Worm (Caenorhabditis elegans): ENCODE results near the gene pitr-3.

Gene pitr-3

ce11 chrV:9173789-9174188 lies 32.6 kb upstream of the pitr-3 start, which contains the start of gene pqn-16:
pqn-16 (plus strand) TSS chrV:9174089.
- no peak for TF ChIP-seq ztf-11 (tag; optimal IDR thresholded peaks at IDR 0.05)
- no peak for TF ChIP-seq nhr-77 (tag; optimal IDR thresholded peaks at IDR 0.05)
- no peak for TF ChIP-seq hmg-11 (tag; optimal IDR thresholded peaks at IDR 0.05)
- TF ChIP-seq pqm-1 (tag; optimal IDR thresholded peaks at IDR 0.05), result no peak
- TF ChIP-seq lin-15B (tag; optimal IDR thresholded peaks at IDR 0.05), result no peak
- no peak for TF ChIP-seq egl-27 (tag; optimal IDR thresholded peaks at IDR 0.05)
- TF ChIP-seq lin-39 (tag; optimal IDR thresholded peaks at IDR 0.05), result no peak
- no peak for TF ChIP-seq fkh-10 (GFP tag; optimal IDR thresholded peaks at IDR 0.05)

DNA sequence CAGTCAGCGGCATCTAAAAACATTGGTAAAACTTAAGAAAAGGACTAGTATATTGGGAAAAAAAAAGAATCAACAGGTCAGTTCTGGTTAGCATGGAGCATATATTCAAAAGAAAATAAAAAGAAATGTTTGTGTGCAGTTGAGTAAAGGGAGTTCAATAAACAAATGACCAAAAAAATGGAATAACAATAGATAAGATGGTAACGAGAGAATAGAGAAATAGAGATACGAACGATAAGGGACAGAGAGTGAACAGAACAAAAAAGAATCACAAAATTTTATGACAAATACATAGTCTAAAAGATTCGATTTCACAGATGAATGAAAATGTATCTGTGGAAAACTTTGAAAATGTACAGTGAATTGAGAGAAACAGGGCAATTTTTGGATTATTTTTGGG lies 31.8 kb upstream of the pitr-3 start, which contains the start of gene gad-3:
Gene gad-3 (minus strand): TSS at position 17 of the 400 bp plus-strand sequence.
- TF ChIP-seq pqm-1 (tag; optimal IDR thresholded peaks at IDR 0.05) (peak; percentile 52), ceh-16 (tag; optimal IDR thresholded peaks at IDR 0.05) (no peak), pha-4 (tag; optimal IDR thresholded peaks at IDR 0.05) (peak; percentile 52), elt-2 (tag; optimal IDR thresholded peaks at IDR 0.05) (peak; percentile 63)

DNA sequence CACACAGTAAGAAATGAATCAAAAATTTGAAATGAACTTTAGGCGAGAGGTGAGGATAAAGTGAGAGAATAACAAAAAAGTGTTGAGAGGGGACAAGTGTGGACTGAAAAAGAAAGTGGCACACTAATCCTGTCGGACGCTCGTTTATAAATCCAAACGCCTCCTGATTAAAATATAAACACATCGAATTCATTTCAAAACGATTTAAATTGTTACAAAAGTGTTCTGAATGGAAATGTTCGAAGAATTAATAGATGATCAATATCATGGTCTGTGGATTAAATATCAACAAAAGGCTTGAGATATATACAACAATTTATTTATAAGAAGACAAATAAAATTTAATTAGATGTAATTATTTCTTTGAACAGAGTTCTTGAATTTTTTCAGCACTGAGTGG lies 26.9 kb upstream of the pitr-3 start, which contains the start of gene B0222.11:
Gene B0222.11 (minus strand): TSS at position 101 of the 400 bp plus-strand sequence.
- TF ChIP-seq daf-12 (tag; optimal IDR thresholded peaks at IDR 0.05), result no peak
- no peak for TF ChIP-seq nhr-23 (tag; optimal IDR thresholded peaks at IDR 0.05)
- no peak for TF ChIP-seq eor-1 (tag; optimal IDR thresholded peaks at IDR 0.05)
- no peak for TF ChIP-seq unc-62 (GFP tag; optimal IDR thresholded peaks at IDR 0.05)
- no peak for TF ChIP-seq egl-5 (tag; optimal IDR thresholded peaks at IDR 0.05)
- no peak for TF ChIP-seq zag-1 (tag; optimal IDR thresholded peaks at IDR 0.05)
- no peak for TF ChIP-seq egl-27 (tag; optimal IDR thresholded peaks at IDR 0.05)
- TF ChIP-seq nhr-67 (tag; optimal IDR thresholded peaks at IDR 0.05), result no peak
- TF ChIP-seq ceh-16 (tag; optimal IDR thresholded peaks at IDR 0.05), result no peak
- no peak for TF ChIP-seq elt-2 (tag; optimal IDR thresholded peaks at IDR 0.05)
- TF ChIP-seq elt-3 (tag; optimal IDR thresholded peaks at IDR 0.05), result no peak
- TF ChIP-seq hmg-11 (tag; optimal IDR thresholded peaks at IDR 0.05), result no peak
- no peak for TF ChIP-seq unc-39 (tag; optimal IDR thresholded peaks at IDR 0.05)
- no peak for TF ChIP-seq R02D3.7 (tag; optimal IDR thresholded peaks at IDR 0.05)
- no peak for TF ChIP-seq nhr-25 (tag; optimal IDR thresholded peaks at IDR 0.05)

DNA sequence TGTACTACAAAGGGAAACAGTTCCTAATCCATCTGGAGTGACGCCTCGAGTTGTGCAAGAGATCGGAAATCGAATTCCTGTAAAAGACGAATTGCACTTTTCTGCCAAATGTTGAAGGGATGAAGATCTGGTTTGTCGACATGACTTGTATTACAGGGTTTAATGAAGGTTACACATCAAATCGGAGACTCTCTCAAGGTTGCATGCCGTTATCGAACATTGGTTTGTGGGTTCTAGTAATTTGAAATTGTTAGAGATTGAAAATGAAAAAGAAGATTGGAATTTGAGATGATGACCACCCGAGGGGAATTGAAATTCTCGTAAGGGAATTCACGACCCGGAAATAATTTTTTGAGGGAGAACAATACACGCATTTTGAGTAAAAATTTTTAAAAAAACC lies 25.1 kb upstream of the pitr-3 start:
- TF ChIP-seq ZK546.5 (tag; optimal IDR thresholded peaks at IDR 0.05) (no peak), R02D3.7 (tag; optimal IDR thresholded peaks at IDR 0.05) (no peak), nhr-67 (tag; optimal IDR thresholded peaks at IDR 0.05) (no peak), nhr-25 (tag; optimal IDR thresholded peaks at IDR 0.05) (peak; percentile 76), nhr-23 (tag; optimal IDR thresholded peaks at IDR 0.05) (peak; percentile 23), nfya-1 (tag; optimal IDR thresholded peaks at IDR 0.05; ENCODE audit: insufficient read depth) (no peak), pha-4 (tag; optimal IDR thresholded peaks at IDR 0.05) (no peak), elt-2 (tag; optimal IDR thresholded peaks at IDR 0.05) (no peak), elt-1 (tag; optimal IDR thresholded peaks at IDR 0.05) (peak; percentile 73)

- no peak for TF ChIP-seq nhr-67 (tag; optimal IDR thresholded peaks at IDR 0.05)
- TF ChIP-seq ama-1 (optimal IDR thresholded peaks at IDR 0.05), result peak; percentile 85
- TF ChIP-seq elt-1 (tag; optimal IDR thresholded peaks at IDR 0.05), result peak; percentile 56
- no peak for TF ChIP-seq nhr-76 (tag; optimal IDR thresholded peaks at IDR 0.05)
- TF ChIP-seq ceh-82 (tag; optimal IDR thresholded peaks at IDR 0.05), result no peak
- TF ChIP-seq nhr-43 (tag; optimal IDR thresholded peaks at IDR 0.05; ENCODE audit: poor library complexity, severe bottlenecking), result peak; percentile 65
- TF ChIP-seq egl-27 (tag; optimal IDR thresholded peaks at IDR 0.05), result peak; percentile 15
- peak; percentile 86 for TF ChIP-seq nhr-25 (tag; optimal IDR thresholded peaks at IDR 0.05)
Measured at ce11 chrV:9165073-9165699, 24.0 kb upstream of the pitr-3 start, which contains the start of gene col-10. col-10 (minus strand) TSS chrV:9165307.

DNA sequence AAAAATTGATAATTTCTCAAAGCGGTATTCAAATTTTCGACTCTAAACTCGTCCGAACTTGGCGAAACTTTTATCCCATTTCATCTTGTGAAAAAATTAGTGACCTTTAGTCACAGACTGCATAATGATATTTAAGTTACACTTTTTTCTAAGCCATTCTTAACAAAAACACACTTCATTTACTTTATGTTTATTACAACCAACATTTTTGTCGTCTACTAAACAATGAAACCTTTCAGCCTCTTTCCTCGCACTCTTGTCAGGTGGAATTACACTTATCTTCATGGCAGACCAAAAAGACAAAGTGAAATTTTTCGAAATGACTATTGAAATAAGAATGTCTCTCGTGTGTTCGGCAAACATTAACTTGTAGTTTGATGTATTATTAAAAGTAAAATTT lies 22.7 kb upstream of the pitr-3 start:
- TF ChIP-seq ama-1 (optimal IDR thresholded peaks at IDR 0.05) (peak; percentile 89), ceh-28 (tag; optimal IDR thresholded peaks at IDR 0.05) (no peak), tbx-2 (tag; optimal IDR thresholded peaks at IDR 0.05) (no peak), nhr-25 (tag; optimal IDR thresholded peaks at IDR 0.05) (peak; percentile 93), nhr-237 (tag; optimal IDR thresholded peaks at IDR 0.05) (no peak), elt-1 (tag; optimal IDR thresholded peaks at IDR 0.05) (no peak), ceh-16 (tag; optimal IDR thresholded peaks at IDR 0.05) (no peak), nhr-43 (tag; optimal IDR thresholded peaks at IDR 0.05; ENCODE audit: poor library complexity, severe bottlenecking) (peak; percentile 50), ztf-4 (tag; optimal IDR thresholded peaks at IDR 0.05) (peak; percentile 9), R02D3.7 (tag; optimal IDR thresholded peaks at IDR 0.05) (peak; percentile 1)
